Worm (Caenorhabditis elegans): Measurements from ENCODE around the gene nadk-1.

The nadk-1 gene

DNA sequence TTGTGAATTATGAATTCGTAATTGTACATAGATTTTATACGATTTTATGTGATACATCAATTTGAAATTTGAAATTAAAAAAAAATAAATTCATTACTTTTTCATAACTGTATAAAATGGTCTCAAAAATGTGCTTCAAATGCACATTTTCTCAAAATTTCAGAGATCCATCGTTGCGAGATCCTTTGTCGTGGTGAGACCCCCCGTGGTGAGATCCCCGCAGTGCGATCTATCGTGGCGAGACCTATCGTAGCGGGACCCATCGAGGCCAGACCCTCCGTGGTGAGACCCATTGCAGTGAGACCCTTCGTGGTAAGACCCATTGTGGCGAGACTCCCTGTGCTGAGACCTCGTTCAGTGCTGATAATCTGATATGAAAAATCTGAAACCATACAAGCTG lies 2.5 kb downstream of the nadk-1 start:
- TF ChIP-seq lsy-2 (tag; optimal IDR thresholded peaks at IDR 0.05) (no peak), nhr-2 (tag; optimal IDR thresholded peaks at IDR 0.05) (no peak), ceh-39 (tag; optimal IDR thresholded peaks at IDR 0.05) (no peak), nhr-12 (tag; optimal IDR thresholded peaks at IDR 0.05) (no peak), nhr-237 (tag; optimal IDR thresholded peaks at IDR 0.05) (no peak), unc-62 (GFP tag; optimal IDR thresholded peaks at IDR 0.05) (no peak)

ce11 chrIV:1459826-1460489 lies 3.1 kb downstream of the nadk-1 start:
- TF ChIP-seq mls-2 (tag; optimal IDR thresholded peaks at IDR 0.05) = no peak
- TF ChIP-seq elt-1 (tag; optimal IDR thresholded peaks at IDR 0.05; ENCODE audit: borderline replicate concordance, insufficient read depth) = no peak
- no peak for TF ChIP-seq pha-4 (tag; optimal IDR thresholded peaks at IDR 0.05)
- TF ChIP-seq tbx-8 (GFP tag; optimal IDR thresholded peaks at IDR 0.05) = no peak
- no peak for TF ChIP-seq nhr-237 (tag; optimal IDR thresholded peaks at IDR 0.05)
- no peak for TF ChIP-seq snpc-4 (tag; optimal IDR thresholded peaks at IDR 0.05)
- no peak for TF ChIP-seq ham-2 (GFP tag; optimal IDR thresholded peaks at IDR 0.05)
- no peak for TF ChIP-seq nhr-2 (tag; optimal IDR thresholded peaks at IDR 0.05)

DNA sequence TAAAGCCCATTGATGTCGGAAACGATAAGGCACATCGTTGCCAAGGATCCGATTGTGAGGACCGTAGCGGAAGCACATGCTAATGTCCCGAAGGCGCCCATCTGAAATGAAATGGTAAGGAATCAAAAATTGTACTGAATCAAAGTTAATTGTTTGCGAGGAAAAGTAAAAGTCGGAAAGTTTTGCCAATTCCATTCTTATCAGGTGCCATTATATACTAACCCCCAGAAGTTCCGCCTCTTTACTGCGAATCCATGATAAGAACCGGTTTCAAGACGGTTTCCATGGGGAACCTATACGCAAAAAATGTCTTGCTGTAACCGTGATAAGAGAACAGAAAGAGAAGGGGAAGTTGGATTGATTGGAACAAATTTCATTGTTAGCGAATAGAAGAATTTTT lies 3.8 kb downstream of the nadk-1 start, which contains the start of gene col-106:
col-106 (minus strand) TSS at position 101 of the 400 bp plus-strand sequence.
- TF ChIP-seq nhr-76 (tag; optimal IDR thresholded peaks at IDR 0.05) = no peak
- TF ChIP-seq ham-2 (GFP tag; optimal IDR thresholded peaks at IDR 0.05) = no peak
- TF ChIP-seq unc-62 (GFP tag; optimal IDR thresholded peaks at IDR 0.05) = no peak
- TF ChIP-seq snpc-4 (tag; optimal IDR thresholded peaks at IDR 0.05) = no peak
- no peak for TF ChIP-seq nhr-237 (tag; optimal IDR thresholded peaks at IDR 0.05)
- no peak for TF ChIP-seq ztf-11 (tag; optimal IDR thresholded peaks at IDR 0.05)
- TF ChIP-seq blmp-1 (tag; optimal IDR thresholded peaks at IDR 0.05) = no peak
- no peak for TF ChIP-seq ceh-83 (GFP tag; optimal IDR thresholded peaks at IDR 0.05)
- no peak for TF ChIP-seq elt-3 (tag; optimal IDR thresholded peaks at IDR 0.05)
- TF ChIP-seq lin-32 (GFP tag; optimal IDR thresholded peaks at IDR 0.05) = no peak
- no peak for TF ChIP-seq sem-2 (GFP tag; optimal IDR thresholded peaks at IDR 0.05)
- no peak for TF ChIP-seq mls-2 (tag; optimal IDR thresholded peaks at IDR 0.05)
- TF ChIP-seq elt-1 (tag; optimal IDR thresholded peaks at IDR 0.05; ENCODE audit: borderline replicate concordance, insufficient read depth) = no peak
- TF ChIP-seq mab-5 (tag; optimal IDR thresholded peaks at IDR 0.05) = no peak
- no peak for TF ChIP-seq lin-13 (tag; optimal IDR thresholded peaks at IDR 0.05)
- TF ChIP-seq ces-1 (GFP tag; optimal IDR thresholded peaks at IDR 0.05) = no peak
- no peak for TF ChIP-seq hlh-1 (tag; optimal IDR thresholded peaks at IDR 0.05)
- no peak for TF ChIP-seq zip-8 (tag; optimal IDR thresholded peaks at IDR 0.05)
- no peak for TF ChIP-seq ceh-43 (GFP tag; optimal IDR thresholded peaks at IDR 0.05)
- TF ChIP-seq lsy-2 (tag; optimal IDR thresholded peaks at IDR 0.05) = no peak

ce11 chrIV:1461463-1461862 lies 4.6 kb downstream of the nadk-1 start:
- TF ChIP-seq snpc-4 (tag; optimal IDR thresholded peaks at IDR 0.05) (no peak), elt-1 (tag; optimal IDR thresholded peaks at IDR 0.05; ENCODE audit: borderline replicate concordance, insufficient read depth) (no peak), bed-3 (GFP tag; optimal IDR thresholded peaks at IDR 0.05) (no peak), lin-13 (tag; optimal IDR thresholded peaks at IDR 0.05) (no peak), tbx-8 (GFP tag; optimal IDR thresholded peaks at IDR 0.05) (no peak), blmp-1 (tag; optimal IDR thresholded peaks at IDR 0.05) (no peak), ham-2 (GFP tag; optimal IDR thresholded peaks at IDR 0.05) (no peak), cnd-1 (tag; optimal IDR thresholded peaks at IDR 0.05) (no peak), nhr-12 (tag; optimal IDR thresholded peaks at IDR 0.05) (no peak), pha-4 (tag; optimal IDR thresholded peaks at IDR 0.05) (no peak), ceh-39 (tag; optimal IDR thresholded peaks at IDR 0.05) (no peak), lsy-2 (tag; optimal IDR thresholded peaks at IDR 0.05) (no peak), flh-1 (GFP tag; optimal IDR thresholded peaks at IDR 0.05) (no peak), hlh-1 (tag; optimal IDR thresholded peaks at IDR 0.05) (no peak), sptf-1 (tag; optimal IDR thresholded peaks at IDR 0.05) (no peak), zip-8 (tag; optimal IDR thresholded peaks at IDR 0.05) (no peak), sem-2 (GFP tag; optimal IDR thresholded peaks at IDR 0.05) (no peak), drap-1 (GFP tag; optimal IDR thresholded peaks at IDR 0.05) (no peak)

ce11 chrIV:1465462-1465861 lies 8.6 kb downstream of the nadk-1 start:
- no peak for TF ChIP-seq elt-3 (tag; optimal IDR thresholded peaks at IDR 0.05)
- TF ChIP-seq ztf-11 (tag; optimal IDR thresholded peaks at IDR 0.05) = no peak
- TF ChIP-seq nhr-28 (tag; optimal IDR thresholded peaks at IDR 0.05) = no peak
- TF ChIP-seq nhr-12 (tag; optimal IDR thresholded peaks at IDR 0.05) = no peak
- no peak for TF ChIP-seq ceh-39 (tag; optimal IDR thresholded peaks at IDR 0.05)
- no peak for TF ChIP-seq ceh-43 (GFP tag; optimal IDR thresholded peaks at IDR 0.05)
